Fruit fly (Drosophila melanogaster) whole organism, embryonic: ENCODE results near the gene RpS25.

Experiments
- CG10209 ChIP-seq: fragments of 200-800 bp; sonication (Bioruptor generic); optimal IDR thresholded peaks from 3 replicates; lab custom pipeline; 2017; ENCODE audit warnings: missing biosample characterization, mild to moderate bottlenecking, missing genetic modification characterization, missing genetic modification reagents
- CG10654 ChIP-seq: fragments of 200-800 bp; sonication (Bioruptor generic); optimal IDR thresholded peaks from 2 replicates; lab custom pipeline; 2016; ENCODE audit warnings: missing biosample characterization, missing genetic modification characterization
- CG11093 ChIP-seq: fragments of 200-800 bp; sonication (Bioruptor generic); IDR thresholded peaks from 3 replicates; pipeline ENCODE4 v1.3.6; 2022; ENCODE audit warnings: missing biosample characterization, missing genetic modification characterization
- CG12219 ChIP-seq: fragments of 200-800 bp; sonication (Bioruptor generic); optimal IDR thresholded peaks from 3 replicates; lab custom pipeline; 2018; ENCODE audit warnings: missing biosample characterization, mild to moderate bottlenecking, missing genetic modification characterization
- CG12299 ChIP-seq: fragments of 200-800 bp; sonication (Bioruptor generic); optimal IDR thresholded peaks from 2 replicates; lab custom pipeline; 2018; ENCODE audit warnings: missing biosample characterization, mild to moderate bottlenecking, missing genetic modification characterization
- CG12769 ChIP-seq: fragments of 200-800 bp; sonication (Bioruptor generic); optimal IDR thresholded peaks from 2 replicates; lab custom pipeline; 2019; ENCODE audit warnings: missing biosample characterization, mild to moderate bottlenecking, missing genetic modification characterization, moderate library complexity
- CG13287 ChIP-seq: fragments of 200-800 bp; sonication (Bioruptor generic); IDR thresholded peaks from 2 replicates; pipeline ENCODE4 v1.3.6; 2022; ENCODE audit warnings: missing biosample characterization, missing genetic modification characterization; ENCODE audit not compliant: partially characterized antibody
- CG13296 ChIP-seq: fragments of 200-800 bp; sonication (Bioruptor generic); optimal IDR thresholded peaks from 3 replicates; lab custom pipeline; 2018; ENCODE audit warnings: missing biosample characterization, mild to moderate bottlenecking, missing genetic modification characterization
- CG13894 ChIP-seq: fragments of 200-800 bp; sonication (Bioruptor generic); optimal IDR thresholded peaks from 3 replicates; lab custom pipeline; 2018; ENCODE audit warnings: missing biosample characterization, mild to moderate bottlenecking, missing genetic modification characterization, moderate library complexity
- CG17912 ChIP-seq: fragments of 200-800 bp; sonication (Bioruptor generic); optimal IDR thresholded peaks from 2 replicates; lab custom pipeline; 2018; ENCODE audit warnings: missing biosample characterization, mild to moderate bottlenecking, missing genetic modification characterization
- CG31365 ChIP-seq: fragments of 200-800 bp; sonication (Bioruptor generic); optimal IDR thresholded peaks from 2 replicates; lab custom pipeline; 2018; ENCODE audit warnings: missing biosample characterization, mild to moderate bottlenecking, missing genetic modification characterization
- CG31441 ChIP-seq: fragments of 200-800 bp; sonication (Bioruptor generic); IDR thresholded peaks from 2 replicates; pipeline ENCODE4 v1.3.6; 2022; ENCODE audit warnings: missing biosample characterization, missing genetic modification characterization
- CG3847 ChIP-seq: fragments of 200-800 bp; sonication (Bioruptor generic); IDR thresholded peaks from 2 replicates; pipeline ENCODE4 v1.3.6; 2022; ENCODE audit warnings: missing biosample characterization, missing genetic modification characterization
- CG4282 ChIP-seq: fragments of 200-800 bp; sonication (Bioruptor generic); optimal IDR thresholded peaks from 2 replicates; lab custom pipeline; 2016; ENCODE audit warnings: missing biosample characterization, missing genetic modification characterization
- CG4730 ChIP-seq: fragments of 200-800 bp; sonication (Bioruptor generic); IDR thresholded peaks from 2 replicates; pipeline ENCODE4 v1.3.6; 2022; ENCODE audit warnings: missing biosample characterization, missing genetic modification characterization
- CG7839 ChIP-seq: fragments of 200-800 bp; sonication (Bioruptor generic); optimal IDR thresholded peaks from 3 replicates; lab custom pipeline; 2018; ENCODE audit warnings: missing biosample characterization, mild to moderate bottlenecking, missing genetic modification characterization, moderate library complexity
- CG7928 ChIP-seq: fragments of 200-800 bp; sonication (Bioruptor generic); optimal IDR thresholded peaks from 2 replicates; lab custom pipeline; 2017; ENCODE audit warnings: missing biosample characterization, mild to moderate bottlenecking, missing genetic modification characterization
- CG8281 ChIP-seq: fragments of 200-800 bp; sonication (Bioruptor generic); optimal IDR thresholded peaks from 2 replicates; lab custom pipeline; 2018; ENCODE audit warnings: missing biosample characterization, mild to moderate bottlenecking, missing genetic modification characterization, moderate library complexity
- Chrac-16 ChIP-seq: fragments of 200-800 bp; sonication (Bioruptor generic); optimal IDR thresholded peaks from 3 replicates; lab custom pipeline; 2016; ENCODE audit warnings: missing biosample characterization, missing genetic modification characterization
- CoRest ChIP-seq: fragments of 200-800 bp; sonication (Bioruptor generic); optimal IDR thresholded peaks from 3 replicates; lab custom pipeline; 2018; ENCODE audit warnings: missing biosample characterization, mild to moderate bottlenecking, missing genetic modification characterization, moderate library complexity
- D ChIP-seq, 2 experiments: fragments of 200-800 bp in 1 of 2; fragments of >200 bp in 1 of 2; sonication (Bioruptor generic) in 1 of 2; optimal IDR thresholded peaks; 2 replicates in 1 of 2; 3 replicates in 1 of 2; lab custom pipeline; 2017; ENCODE audit warnings: mild to moderate bottlenecking in 1 of 2, missing biosample characterization in 1 of 2, missing genetic modification characterization in 1 of 2, missing genetic modification reagents in 1 of 2
- Dad ChIP-seq: fragments of 200-800 bp; sonication (Bioruptor generic); optimal IDR thresholded peaks from 3 replicates; lab custom pipeline; 2016; ENCODE audit warnings: missing biosample characterization, missing genetic modification characterization
- Deaf1 ChIP-seq: fragments of 200-800 bp; optimal IDR thresholded peaks from 3 replicates; lab custom pipeline; 2019; ENCODE audit warnings: missing biosample characterization, mild to moderate bottlenecking, missing genetic modification characterization, moderate library complexity
- Doc3 ChIP-seq: fragments of 200-800 bp; sonication (Bioruptor generic); IDR thresholded peaks from 3 replicates; pipeline ENCODE4 v1.3.6; 2022; ENCODE audit warnings: missing biosample characterization, missing genetic modification characterization; ENCODE audit not compliant: partially characterized antibody
- Drgx ChIP-seq: fragments of 200-800 bp; sonication (Bioruptor generic); IDR thresholded peaks from 2 replicates; pipeline ENCODE4 v1.3.6; 2022; ENCODE audit warnings: missing biosample characterization, missing genetic modification characterization
- E2f2 ChIP-seq: fragments of 200-800 bp; sonication (Bioruptor generic); IDR thresholded peaks from 2 replicates; pipeline ENCODE4 v1.3.6; 2022; ENCODE audit warnings: missing biosample characterization, missing genetic modification characterization
- Ets65A ChIP-seq: fragments of 200-800 bp; sonication (Bioruptor generic); peaks from one replicate; lab custom pipeline; 2016; ENCODE audit warnings: missing biosample characterization, missing genetic modification characterization
- H2.0 ChIP-seq: fragments of 200-800 bp; sonication (Bioruptor generic); IDR thresholded peaks from 2 replicates; pipeline ENCODE4 v1.3.6; 2022; ENCODE audit warnings: missing biosample characterization, missing genetic modification characterization
- Hr51 ChIP-seq, 2 experiments: fragments of 200-800 bp; sonication (Bioruptor generic); optimal IDR thresholded peaks; 2 replicates in 1 of 2; 3 replicates in 1 of 2; lab custom pipeline; 2016 to 2018; ENCODE audit warnings: missing biosample characterization in 2 of 2, missing genetic modification characterization in 2 of 2, mild to moderate bottlenecking in 1 of 2, moderate library complexity in 1 of 2
- Kr ChIP-seq: fragments of 200-800 bp; sonication (Bioruptor generic); optimal IDR thresholded peaks from 2 replicates; lab custom pipeline; 2017; ENCODE audit warnings: missing biosample characterization, mild to moderate bottlenecking, missing genetic modification characterization
- MBD-R2 ChIP-seq: fragments of 200-800 bp; sonication (Bioruptor generic); IDR thresholded peaks from 2 replicates; pipeline ENCODE4 v1.3.6; 2022; ENCODE audit warnings: missing biosample characterization, missing genetic modification characterization
- MTF-1 ChIP-seq: fragments of 200-800 bp; sonication (Bioruptor generic); optimal IDR thresholded peaks from 2 replicates; lab custom pipeline; 2018; ENCODE audit warnings: missing biosample characterization, mild to moderate bottlenecking, missing genetic modification characterization, borderline replicate concordance
- Ravus ChIP-seq: fragments of 200-800 bp; sonication (Bioruptor generic); IDR thresholded peaks from 2 replicates; pipeline ENCODE4 v1.3.6; 2022; ENCODE audit warnings: missing biosample characterization, missing genetic modification characterization
- Stat92E ChIP-seq, 3 experiments: fragments of >200 bp in 2 of 3; fragments of 200-800 bp in 1 of 3; sonication (Bioruptor generic) in 1 of 3; optimal IDR thresholded peaks; 2 replicates each; lab custom pipeline; 2017 to 2019; ENCODE audit warnings: missing biosample characterization in 3 of 3, missing genetic modification characterization in 3 of 3, mild to moderate bottlenecking in 1 of 3, moderate library complexity in 1 of 3
- Taf1 ChIP-seq: fragments of 200-800 bp; sonication (Bioruptor generic); IDR thresholded peaks from 2 replicates; pipeline ENCODE4 v1.3.6; 2022; ENCODE audit warnings: missing biosample characterization, missing genetic modification characterization
- Tbp ChIP-seq: fragments of >200 bp; optimal IDR thresholded peaks from 2 replicates; lab custom pipeline; 2018; ENCODE audit warnings: missing biosample characterization, missing genetic modification characterization
- Usf ChIP-seq: fragments of 200-800 bp; sonication (Bioruptor generic); optimal IDR thresholded peaks from 2 replicates; lab custom pipeline; 2017; ENCODE audit warnings: missing genotype, missing biosample characterization, missing genetic modification characterization
- Xbp1 ChIP-seq: fragments of 200-800 bp; sonication (Bioruptor generic); optimal IDR thresholded peaks from 3 replicates; lab custom pipeline; 2016; ENCODE audit warnings: missing biosample characterization, mild to moderate bottlenecking, missing genetic modification characterization
- YL-1 ChIP-seq: fragments of 200-800 bp; sonication (Bioruptor generic); optimal IDR thresholded peaks from 3 replicates; lab custom pipeline; 2017; ENCODE audit warnings: missing biosample characterization, mild to moderate bottlenecking, missing genetic modification characterization
- br ChIP-seq: fragments of >200 bp; optimal IDR thresholded peaks from 2 replicates; lab custom pipeline; 2017
- chif ChIP-seq, 2 experiments: fragments of 200-800 bp; sonication (Bioruptor generic); optimal IDR thresholded peaks; 3 replicates each; lab custom pipeline; 2016; ENCODE audit warnings: missing biosample characterization in 2 of 2, missing genetic modification characterization in 2 of 2
- dan ChIP-seq: fragments of 200-800 bp; sonication (Bioruptor generic); IDR thresholded peaks from 2 replicates; pipeline ENCODE4 v1.3.6; 2022; ENCODE audit warnings: missing biosample characterization, missing genetic modification characterization
- disco-r ChIP-seq: fragments of 200-800 bp; sonication (Bioruptor generic); optimal IDR thresholded peaks from 2 replicates; lab custom pipeline; 2016; ENCODE audit warnings: missing biosample characterization, missing genetic modification characterization
- h ChIP-seq: fragments of >200 bp; optimal IDR thresholded peaks from 2 replicates; lab custom pipeline; 2017
- maf-S ChIP-seq: fragments of 200-800 bp; sonication (Bioruptor generic); optimal IDR thresholded peaks from 2 replicates; lab custom pipeline; 2016; ENCODE audit warnings: missing biosample characterization, missing genetic modification characterization
- nerfin-1 ChIP-seq: fragments of 200-800 bp; sonication (Bioruptor generic); optimal IDR thresholded peaks from 3 replicates; lab custom pipeline; 2019; ENCODE audit warnings: missing biosample characterization, mild to moderate bottlenecking, missing genetic modification characterization, moderate library complexity
- sima ChIP-seq: fragments of 200-800 bp; sonication (Bioruptor generic); optimal IDR thresholded peaks from 2 replicates; lab custom pipeline; 2016; ENCODE audit warnings: missing biosample characterization, missing genetic modification characterization
- stwl ChIP-seq: fragments of 200-800 bp; sonication (Bioruptor generic); optimal IDR thresholded peaks from 3 replicates; lab custom pipeline; 2018; ENCODE audit warnings: missing biosample characterization, mild to moderate bottlenecking, missing genetic modification characterization, moderate library complexity
- twi ChIP-seq: fragments of 200-800 bp; optimal IDR thresholded peaks from 2 replicates; lab custom pipeline; 2019; ENCODE audit warnings: missing biosample characterization, mild to moderate bottlenecking, missing genetic modification characterization, moderate library complexity
- zen ChIP-seq: fragments of 200-800 bp; sonication (Bioruptor generic); optimal IDR thresholded peaks from 3 replicates; lab custom pipeline; 2018; ENCODE audit warnings: missing biosample characterization, mild to moderate bottlenecking, missing genetic modification characterization, moderate library complexity

RpS25 gene

dm6 chr3R:11216156-11216630 is at the start of gene RpS25, which contains the start of gene CG4820 (continued):
- peak; percentile 96 for TF ChIP-seq MTF-1
- peak; percentile 90 for TF ChIP-seq CG10654 (GFP tag; lab: Kevin White, UChicago)
- TF ChIP-seq stwl (tag; lab: Kevin White, UChicago) = peak; percentile 88
- TF ChIP-seq CG13894 (tag; lab: Kevin White, UChicago) = peak; percentile 83
- peak; percentile 78 for TF ChIP-seq CG7928
- peak; percentile 86 for TF ChIP-seq Doc3 (GFP tag; lab: Robert Waterston, UW)
- peak; percentile 15 for TF ChIP-seq Ravus (GFP tag; lab: Robert Waterston, UW)
- peak; percentile 58 for TF ChIP-seq Chrac-16
- TF ChIP-seq sima (GFP tag; lab: Kevin White, UChicago) = peak; percentile 73
- peak; percentile 86 for TF ChIP-seq CG7839 (tag; lab: Kevin White, UChicago)
- TF ChIP-seq Hr51 (GFP tag; optimal IDR thresholded peaks at IDR 0.05; lab: Kevin White, UChicago) = peak; percentile 84 to 86
- TF ChIP-seq CoRest (tag; lab: Kevin White, UChicago) = peak; percentile 85
- peak; percentile 91 for TF ChIP-seq CG13287 (GFP tag; lab: Robert Waterston, UW)
- TF ChIP-seq br (lab: Kevin White, UChicago) = no peak
- peak; percentile 90 for TF ChIP-seq CG12299
- TF ChIP-seq CG12219 (GFP tag; lab: Kevin White, UChicago) = peak; percentile 90
- peak; percentile 84 for TF ChIP-seq zen (tag; lab: Kevin White, UChicago)
- peak; percentile 75 to 92 for TF ChIP-seq chif (GFP tag; optimal IDR thresholded peaks at IDR 0.05; lab: Kevin White, UChicago)
- peak; percentile 91 for TF ChIP-seq nerfin-1 (tag; lab: Kevin White, UChicago)
- TF ChIP-seq Stat92E (GFP tag; optimal IDR thresholded peaks at IDR 0.05; lab: Kevin White, UChicago) = peak in 1 of 3 experiments; percentile 66
- TF ChIP-seq Drgx (GFP tag; lab: Robert Waterston, UW) = peak; percentile 60
- TF ChIP-seq CG11093 = 0 out of 3 replicates have a peak, but pooled peaks have one; percentile 42
- TF ChIP-seq CG8281 = peak; percentile 72
- peak; percentile 80 for TF ChIP-seq Usf (GFP tag; lab: Kevin White, UChicago)
- peak; percentile 95 for TF ChIP-seq CG3847 (GFP tag; lab: Robert Waterston, UW)
- no peak for TF ChIP-seq h (lab: Kevin White, UChicago)
- TF ChIP-seq CG31365 (tag; lab: Kevin White, UChicago) = peak; percentile 86
- TF ChIP-seq CG4730 (GFP tag; lab: Robert Waterston, UW) = peak; percentile 75
- peak; percentile 99 for TF ChIP-seq Ets65A
- TF ChIP-seq Tbp (GFP tag; lab: Kevin White, UChicago) = peak; percentile 55
- peak; percentile 89 for TF ChIP-seq CG31441 (GFP tag; lab: Robert Waterston, UW)
- peak; percentile 72 for TF ChIP-seq Kr (GFP tag; lab: Kevin White, UChicago)
- peak; percentile 93 for TF ChIP-seq CG10209
- TF ChIP-seq Xbp1 (GFP tag; lab: Kevin White, UChicago) = peak; percentile 89
- no peak for TF ChIP-seq dan (GFP tag; lab: Robert Waterston, UW)
- TF ChIP-seq Deaf1 (tag; lab: Kevin White, UChicago) = peak; percentile 58
- TF ChIP-seq D (optimal IDR thresholded peaks at IDR 0.05; lab: Kevin White, UChicago) = no peak
- TF ChIP-seq D (GFP tag; optimal IDR thresholded peaks at IDR 0.05; lab: Kevin White, UChicago) = peak; percentile 86
- TF ChIP-seq MBD-R2 (GFP tag; lab: Robert Waterston, UW) = peak; percentile 91
- peak; percentile 51; the same call in 1 of the 2 replicates for TF ChIP-seq Taf1 (GFP tag; lab: Robert Waterston, UW)
- peak; percentile 93 for TF ChIP-seq CG12769 (tag; lab: Kevin White, UChicago)
- peak; percentile 92 for TF ChIP-seq disco-r (GFP tag; lab: Kevin White, UChicago)
- peak; percentile 88 for TF ChIP-seq maf-S
- peak; percentile 95 for TF ChIP-seq CG13296 (GFP tag; lab: Kevin White, UChicago)
- TF ChIP-seq Dad (GFP tag; lab: Kevin White, UChicago) = peak; percentile 93
- peak; percentile 84 for TF ChIP-seq twi (tag; lab: Kevin White, UChicago)
- TF ChIP-seq CG4282 (GFP tag; lab: Kevin White, UChicago) = peak; percentile 62
- TF ChIP-seq H2.0 (GFP tag; lab: Robert Waterston, UW) = peak; percentile 84
- peak; percentile 80 for TF ChIP-seq E2f2 (GFP tag; lab: Robert Waterston, UW)
- peak; percentile 99 for TF ChIP-seq YL-1 (GFP tag; lab: Kevin White, UChicago)
- peak; percentile 95 for TF ChIP-seq CG17912 (GFP tag; lab: Kevin White, UChicago)
